Fruit fly (Drosophila melanogaster) whole organism, adult: ENCODE data around the gene Cwc25.

ENCODE experiments used
- CG11617 ChIP-seq: fragments of 200-800 bp; sonication (Bioruptor generic); optimal IDR thresholded peaks from 2 replicates; lab custom pipeline; 2017; ENCODE audit warnings: mild to moderate bottlenecking, missing biosample characterization, missing genetic modification reagents, missing genetic modification characterization
- CG12768 ChIP-seq: fragments of 200-800 bp; sonication (Bioruptor generic); optimal IDR thresholded peaks from 2 replicates; lab custom pipeline; 2017; ENCODE audit warnings: missing biosample characterization, missing genetic modification characterization, mild to moderate bottlenecking, moderate library complexity, missing genetic modification reagents
- CG14711 ChIP-seq: fragments of 200-800 bp; sonication (Bioruptor generic); optimal IDR thresholded peaks from 2 replicates; lab custom pipeline; 2018; ENCODE audit warnings: missing biosample characterization, mild to moderate bottlenecking, missing genetic modification characterization, moderate library complexity
- CG1620 ChIP-seq: fragments of 200-800 bp; sonication (Bioruptor generic); optimal IDR thresholded peaks from 2 replicates; lab custom pipeline; 2016; ENCODE audit warnings: missing biosample characterization, missing genetic modification characterization
- CG33017 ChIP-seq: fragments of 200-800 bp; sonication (Bioruptor generic); optimal IDR thresholded peaks from 2 replicates; lab custom pipeline; 2018; ENCODE audit warnings: missing biosample characterization, mild to moderate bottlenecking, missing genetic modification characterization, moderate library complexity
- CG5204 ChIP-seq: fragments of 200-800 bp; sonication (Bioruptor generic); optimal IDR thresholded peaks from 2 replicates; lab custom pipeline; 2016; ENCODE audit warnings: missing biosample characterization, missing genetic modification characterization
- CG7045 ChIP-seq: fragments of 200-800 bp; sonication (Bioruptor generic); optimal IDR thresholded peaks from 2 replicates; lab custom pipeline; 2017; ENCODE audit warnings: missing biosample characterization, mild to moderate bottlenecking, missing genetic modification characterization
- CG7101 ChIP-seq: fragments of 200-800 bp; sonication (Bioruptor generic); optimal IDR thresholded peaks from 2 replicates; lab custom pipeline; 2018; ENCODE audit warnings: missing biosample characterization, mild to moderate bottlenecking, missing genetic modification characterization, moderate library complexity
- Clk ChIP-seq: fragments of 200-800 bp; sonication (Bioruptor generic); optimal IDR thresholded peaks from 2 replicates; lab custom pipeline; 2017; ENCODE audit warnings: missing biosample characterization, missing genetic modification characterization
- Crg-1 ChIP-seq: fragments of 200-800 bp; sonication (Bioruptor generic); optimal IDR thresholded peaks from 2 replicates; lab custom pipeline; 2016; ENCODE audit warnings: missing biosample characterization, missing genetic modification characterization
- Hr96 ChIP-seq: fragments of 200-800 bp; sonication (Bioruptor generic); optimal IDR thresholded peaks from 2 replicates; lab custom pipeline; 2016; ENCODE audit warnings: missing biosample characterization, missing genetic modification characterization
- Mnt ChIP-seq: fragments of 200-800 bp; sonication (Bioruptor generic); optimal IDR thresholded peaks from 2 replicates; lab custom pipeline; 2016; ENCODE audit warnings: missing biosample characterization, mild to moderate bottlenecking, missing genetic modification characterization
- bab1 ChIP-seq: fragments of 200-800 bp; sonication (Bioruptor generic); optimal IDR thresholded peaks from 3 replicates; lab custom pipeline; 2019; ENCODE audit warnings: missing biosample characterization, mild to moderate bottlenecking, missing genetic modification characterization, moderate library complexity
- cic ChIP-seq: fragments of 200-800 bp; sonication (Bioruptor generic); optimal IDR thresholded peaks from 2 replicates; lab custom pipeline; 2017; ENCODE audit warnings: missing biosample characterization, mild to moderate bottlenecking, missing genetic modification characterization, moderate library complexity
- cnc ChIP-seq, 2 experiments: fragments of >200 bp; optimal IDR thresholded peaks; 2 replicates each; lab custom pipeline; 2017
- kay ChIP-seq: fragments of 200-800 bp; sonication (Bioruptor generic); peaks from one replicate; lab custom pipeline; 2016; ENCODE audit warnings: missing biosample characterization, missing genetic modification characterization, borderline replicate concordance
- ovo ChIP-seq: fragments of 200-800 bp; sonication (Bioruptor generic); optimal IDR thresholded peaks from 2 replicates; lab custom pipeline; 2016; ENCODE audit warnings: missing biosample characterization, missing genetic modification characterization
- pad ChIP-seq: fragments of 200-800 bp; sonication (Bioruptor generic); optimal IDR thresholded peaks from 3 replicates; lab custom pipeline; 2017; ENCODE audit warnings: missing biosample characterization, missing genetic modification characterization, mild to moderate bottlenecking, moderate library complexity, missing genetic modification reagents
- tj ChIP-seq: fragments of 200-800 bp; sonication (Bioruptor generic); optimal IDR thresholded peaks from 3 replicates; lab custom pipeline; 2017; ENCODE audit warnings: missing biosample characterization, mild to moderate bottlenecking, missing genetic modification characterization, moderate library complexity
- toe ChIP-seq: fragments of 200-800 bp; sonication (Bioruptor generic); optimal IDR thresholded peaks from 2 replicates; lab custom pipeline; 2016; ENCODE audit warnings: missing biosample characterization, missing genetic modification characterization

The Cwc25 gene

dm6 chr2L:2728577-2728976 is 16.3 kb upstream of the Cwc25 start:
- TF ChIP-seq pad (GFP tag; lab: Kevin White, UChicago), result no peak
- TF ChIP-seq CG1620 (GFP tag; lab: Kevin White, UChicago), result no peak
- TF ChIP-seq CG7101, result no peak
- TF ChIP-seq Mnt, result no peak
- peak; percentile 7 for TF ChIP-seq CG14711 (tag; lab: Kevin White, UChicago)
- no peak for TF ChIP-seq Hr96 (GFP tag; lab: Kevin White, UChicago)
- peak; percentile 62 for TF ChIP-seq tj
- no peak for TF ChIP-seq CG11617 (GFP tag; lab: Kevin White, UChicago)
- TF ChIP-seq Crg-1 (GFP tag; lab: Kevin White, UChicago), result no peak
- TF ChIP-seq cic (GFP tag; lab: Kevin White, UChicago), result peak; percentile 80
- no peak for TF ChIP-seq ovo (GFP tag; lab: Kevin White, UChicago)
- no peak for TF ChIP-seq CG7045
- TF ChIP-seq CG12768 (GFP tag; lab: Kevin White, UChicago), result no peak
- peak; percentile 66 for TF ChIP-seq kay (GFP tag; lab: Kevin White, UChicago)
- TF ChIP-seq CG33017 (tag; lab: Kevin White, UChicago), result no peak
- no peak for TF ChIP-seq Clk (GFP tag; lab: Kevin White, UChicago)
- no peak for TF ChIP-seq toe
- no peak for TF ChIP-seq cnc (optimal IDR thresholded peaks at IDR 0.05; lab: Kevin White, UChicago)
- TF ChIP-seq bab1 (GFP tag; lab: Kevin White, UChicago), result no peak
- TF ChIP-seq CG5204, result no peak

dm6 chr2L:2729882-2730281 is 15.0 kb upstream of the Cwc25 start:
- TF ChIP-seq CG11617 (GFP tag; lab: Kevin White, UChicago), result peak; percentile 14
- peak; percentile 26 for TF ChIP-seq bab1 (GFP tag; lab: Kevin White, UChicago)
- TF ChIP-seq CG7101, result peak; percentile 42
- no peak for TF ChIP-seq Clk (GFP tag; lab: Kevin White, UChicago)
- TF ChIP-seq tj, result peak; percentile 75
- no peak for TF ChIP-seq cnc (optimal IDR thresholded peaks at IDR 0.05; lab: Kevin White, UChicago)
- TF ChIP-seq CG33017 (tag; lab: Kevin White, UChicago), result peak; percentile 72
- TF ChIP-seq cic (GFP tag; lab: Kevin White, UChicago), result peak; percentile 50
- TF ChIP-seq Mnt, result peak; percentile 63
- TF ChIP-seq kay (GFP tag; lab: Kevin White, UChicago), result peak; percentile 9
- peak; percentile 12 for TF ChIP-seq pad (GFP tag; lab: Kevin White, UChicago)
- no peak for TF ChIP-seq toe
- no peak for TF ChIP-seq ovo (GFP tag; lab: Kevin White, UChicago)
- TF ChIP-seq Crg-1 (GFP tag; lab: Kevin White, UChicago), result peak; percentile 5
- peak; percentile 54 for TF ChIP-seq CG14711 (tag; lab: Kevin White, UChicago)
- peak; percentile 59 for TF ChIP-seq CG12768 (GFP tag; lab: Kevin White, UChicago)
- no peak for TF ChIP-seq CG5204
- TF ChIP-seq CG7045, result peak; percentile 44
- TF ChIP-seq Hr96 (GFP tag; lab: Kevin White, UChicago), result peak; percentile 9
- TF ChIP-seq CG1620 (GFP tag; lab: Kevin White, UChicago), result no peak

dm6 chr2L:2730756-2731155 is 14.1 kb upstream of the Cwc25 start:
- TF ChIP-seq bab1 (GFP tag; lab: Kevin White, UChicago), result no peak
- no peak for TF ChIP-seq CG1620 (GFP tag; lab: Kevin White, UChicago)
- TF ChIP-seq kay (GFP tag; lab: Kevin White, UChicago), result peak; percentile 73

dm6 chr2L:2731370-2732138 is 13.3 kb upstream of the Cwc25 start:
- peak; percentile 59 for TF ChIP-seq kay (GFP tag; lab: Kevin White, UChicago)
- TF ChIP-seq bab1 (GFP tag; lab: Kevin White, UChicago), result no peak
- TF ChIP-seq Crg-1 (GFP tag; lab: Kevin White, UChicago), result no peak
- peak; percentile 45 for TF ChIP-seq CG11617 (GFP tag; lab: Kevin White, UChicago)
- peak; percentile 54 for TF ChIP-seq CG7101
- peak; percentile 49 for TF ChIP-seq CG14711 (tag; lab: Kevin White, UChicago)
- peak; percentile 43 for TF ChIP-seq CG7045
- TF ChIP-seq CG33017 (tag; lab: Kevin White, UChicago), result peak; percentile 23
- no peak for TF ChIP-seq cic (GFP tag; lab: Kevin White, UChicago)
- TF ChIP-seq cnc (optimal IDR thresholded peaks at IDR 0.05; lab: Kevin White, UChicago), result no peak
- TF ChIP-seq Clk (GFP tag; lab: Kevin White, UChicago), result no peak
- no peak for TF ChIP-seq Mnt
- no peak for TF ChIP-seq CG12768 (GFP tag; lab: Kevin White, UChicago)
- peak; percentile 17 for TF ChIP-seq CG1620 (GFP tag; lab: Kevin White, UChicago)
- TF ChIP-seq Hr96 (GFP tag; lab: Kevin White, UChicago), result no peak
- TF ChIP-seq pad (GFP tag; lab: Kevin White, UChicago), result no peak
- no peak for TF ChIP-seq tj
- peak; percentile 43 for TF ChIP-seq CG5204
- peak; percentile 47 for TF ChIP-seq toe
- no peak for TF ChIP-seq ovo (GFP tag; lab: Kevin White, UChicago)

dm6 chr2L:2732139-2732830 is 12.6 kb upstream of the Cwc25 start:
- TF ChIP-seq tj (peak; percentile 92), cic (GFP tag; lab: Kevin White, UChicago) (no peak)
